Worm (Caenorhabditis elegans) whole organism, dauer: ENCODE measurements around the gene W09G12.9.

ENCODE experiments used
- unc-62 ChIP-seq: sonication (generic microtip); optimal IDR thresholded peaks from 2 replicates; lab custom pipeline; 2017; ENCODE audit warnings: missing biosample characterization, missing genetic modification reagents, missing genetic modification characterization

W09G12.9 gene

ce11 chrIV:1213192-1213591 lies 3.2 kb upstream of the W09G12.9 start:
- no peak for TF ChIP-seq unc-62 (GFP tag; lab: Kevin White, UChicago)

- TF ChIP-seq unc-62 (GFP tag; lab: Kevin White, UChicago), result no peak
Observed at ce11 chrIV:1215536-1215935, 854 bp upstream of the W09G12.9 start.

- TF ChIP-seq unc-62 (GFP tag; lab: Kevin White, UChicago), result no peak
Observed at ce11 chrIV:1221167-1221566, 4.8 kb downstream of the W09G12.9 start, which contains the start of gene W09G12.10. TSS of gene W09G12.10 (minus strand) at chrIV:1221287.

ce11 chrIV:1224781-1225180 lies 8.4 kb downstream of the W09G12.9 start:
- TF ChIP-seq unc-62 (GFP tag; lab: Kevin White, UChicago), result no peak

- TF ChIP-seq unc-62 (GFP tag; lab: Kevin White, UChicago), result no peak
Observed at ce11 chrIV:1225596-1226232, 9.3 kb downstream of the W09G12.9 start, which contains the start of gene W09G12.8. TSS of gene W09G12.8 (plus strand) at chrIV:1226182.

ce11 chrIV:1228675-1229130 lies 12.3 kb downstream of the W09G12.9 start, which contains the start of gene W09G12.7:
TSS of gene W09G12.7 (plus strand) at chrIV:1229080.
- TF ChIP-seq unc-62 (GFP tag; lab: Kevin White, UChicago), result no peak

- TF ChIP-seq unc-62 (GFP tag; lab: Kevin White, UChicago), result no peak
Observed at ce11 chrIV:1231589-1231988, 15.2 kb downstream of the W09G12.9 start, which contains the start of gene W09G12.6. TSS of gene W09G12.6 (plus strand) at chrIV:1231889.

ce11 chrIV:1232419-1233145 lies 16.2 kb downstream of the W09G12.9 start:
- no peak for TF ChIP-seq unc-62 (GFP tag; lab: Kevin White, UChicago)

ce11 chrIV:1234780-1235179 lies 18.4 kb downstream of the W09G12.9 start:
- no peak for TF ChIP-seq unc-62 (GFP tag; lab: Kevin White, UChicago)

ce11 chrIV:1235785-1236184 lies 19.4 kb downstream of the W09G12.9 start:
- no peak for TF ChIP-seq unc-62 (GFP tag; lab: Kevin White, UChicago)

- TF ChIP-seq unc-62 (GFP tag; lab: Kevin White, UChicago), result no peak
Observed at ce11 chrIV:1238147-1238546, 21.8 kb downstream of the W09G12.9 start.

- TF ChIP-seq unc-62 (GFP tag; lab: Kevin White, UChicago), result no peak
Observed at ce11 chrIV:1239686-1240085, 23.3 kb downstream of the W09G12.9 start, which contains the start of gene F38A1.8. TSS of gene F38A1.8 (minus strand) at chrIV:1239852.

ce11 chrIV:1243295-1243694 lies 26.9 kb downstream of the W09G12.9 start, which contains the start of gene F38A1.15:
TSS of gene F38A1.15 (minus strand) at chrIV:1243395.
- TF ChIP-seq unc-62 (GFP tag; lab: Kevin White, UChicago), result no peak

ce11 chrIV:1245244-1245643 lies 28.9 kb downstream of the W09G12.9 start, which contains the start of gene F38A1.9:
TSS of gene F38A1.9 (minus strand) at chrIV:1245344.
- no peak for TF ChIP-seq unc-62 (GFP tag; lab: Kevin White, UChicago)

ce11 chrIV:1246762-1247436 lies 30.5 kb downstream of the W09G12.9 start, which contains the start of the genes clec-165 and F38A1.11:
TSS of gene clec-165 (minus strand) at chrIV:1246886.
TSS of gene F38A1.11 (plus strand) at chrIV:1247386.
- TF ChIP-seq unc-62 (GFP tag; lab: Kevin White, UChicago), result no peak
